Worm (Caenorhabditis elegans) whole organism, young adult: ENCODE data around the gene F49E11.2.

Experiments used
- C06A6.2 ChIP-seq: fragments of 200-800 bp; sonication (Bioruptor generic); conservative IDR thresholded peaks from 2 replicates; pipeline ENCODE4 v1.3.6; 2022; ENCODE audit warnings: missing genetic modification characterization, missing compliant biosample characterization
- F39B2.1 ChIP-seq: fragments of 200-800 bp; sonication (Bioruptor generic); IDR thresholded peaks from 2 replicates; pipeline ENCODE4 v1.3.6; 2022; ENCODE audit warnings: missing genetic modification reagents, missing genetic modification characterization, missing compliant biosample characterization
- F52B5.7 ChIP-seq: sonication (generic microtip); optimal IDR thresholded peaks from 2 replicates; lab custom pipeline; 2016; ENCODE audit warnings: mild to moderate bottlenecking, missing genetic modification characterization, missing compliant biosample characterization
- F57C9.4 ChIP-seq: sonication (generic microtip); optimal IDR thresholded peaks from 2 replicates; lab custom pipeline; 2017; ENCODE audit warnings: mild to moderate bottlenecking, missing genetic modification characterization, missing compliant biosample characterization
- K12H6.12 ChIP-seq: fragments of 200-800 bp; sonication (Bioruptor generic); optimal IDR thresholded peaks from 2 replicates; lab custom pipeline; 2018; ENCODE audit warnings: mild to moderate bottlenecking, missing genetic modification characterization, missing compliant biosample characterization
- T07F8.4 ChIP-seq: sonication (generic microtip); optimal IDR thresholded peaks from 2 replicates; lab custom pipeline; 2016; ENCODE audit warnings: mild to moderate bottlenecking, missing genetic modification characterization, moderate library complexity, missing compliant biosample characterization
- Y53F4B.3 ChIP-seq: fragments of 200-800 bp; sonication (Bioruptor generic); IDR thresholded peaks from 2 replicates; pipeline ENCODE4 v1.3.6; 2022; ENCODE audit warnings: missing genetic modification reagents, missing genetic modification characterization, missing compliant biosample characterization
- Y79H2A.3 ChIP-seq: fragments of 200-800 bp; sonication (Bioruptor generic); conservative IDR thresholded peaks from 2 replicates; pipeline ENCODE4 v1.3.6; 2022; ENCODE audit warnings: missing genetic modification reagents, missing genetic modification characterization, missing compliant biosample characterization
- ama-1 ChIP-seq, 3 experiments: fragments of 150-350 bp in 1 of 3; sonication (generic microtip) in 2 of 3; optimal IDR thresholded peaks; 2 replicates each; lab custom pipeline; 2014 to 2018; ENCODE audit warnings: missing biosample characterization in 2 of 3, missing genetic modification characterization in 2 of 3, missing genetic modification reagents in 2 of 3
- aptf-2 ChIP-seq: fragments of 200-800 bp; sonication (Bioruptor generic); conservative IDR thresholded peaks from 2 replicates; pipeline ENCODE4 v1.3.6; 2022; ENCODE audit warnings: missing genetic modification reagents, missing genetic modification characterization, missing compliant biosample characterization
- bed-2 ChIP-seq: fragments of 200-800 bp; sonication (Bioruptor generic); IDR thresholded peaks from 2 replicates; pipeline ENCODE4 v1.3.6; 2022; ENCODE audit warnings: missing genetic modification reagents, missing genetic modification characterization, missing compliant biosample characterization
- ceh-58 ChIP-seq: fragments of 200-800 bp; sonication (Bioruptor generic); IDR thresholded peaks from 2 replicates; pipeline ENCODE4 v1.3.6; 2022; ENCODE audit warnings: missing genetic modification characterization, missing compliant biosample characterization
- egl-18 ChIP-seq: fragments of 200-800 bp; sonication (Bioruptor generic); IDR thresholded peaks from 2 replicates; pipeline ENCODE4 v1.3.6; 2022; ENCODE audit warnings: missing genetic modification reagents, missing genetic modification characterization, missing compliant biosample characterization
- egrh-3 ChIP-seq: fragments of 200-800 bp; sonication (Bioruptor generic); IDR thresholded peaks from 2 replicates; pipeline ENCODE4 v1.3.6; 2022; ENCODE audit warnings: missing genetic modification reagents, missing genetic modification characterization, missing compliant biosample characterization
- ekl-4 ChIP-seq: fragments of 200-800 bp; sonication (Bioruptor generic); IDR thresholded peaks from 2 replicates; pipeline ENCODE4 v1.3.6; 2022; ENCODE audit warnings: missing genetic modification reagents, missing genetic modification characterization, missing compliant biosample characterization
- fkh-3 ChIP-seq: sonication (generic microtip); optimal IDR thresholded peaks from 2 replicates; lab custom pipeline; 2016; ENCODE audit warnings: mild to moderate bottlenecking, missing genetic modification characterization, missing compliant biosample characterization
- gei-17 ChIP-seq: fragments of 200-800 bp; sonication (Bioruptor generic); optimal IDR thresholded peaks from 2 replicates; lab custom pipeline; 2018; ENCODE audit warnings: mild to moderate bottlenecking, missing genetic modification characterization, missing compliant biosample characterization
- hmg-20 ChIP-seq: fragments of 200-800 bp; sonication (Bioruptor generic); IDR thresholded peaks from 2 replicates; pipeline ENCODE4 v1.3.6; 2022; ENCODE audit warnings: missing genetic modification reagents, missing genetic modification characterization, missing compliant biosample characterization
- hrde-1 ChIP-seq: sonication (generic microtip); optimal IDR thresholded peaks from 2 replicates; lab custom pipeline; 2016; ENCODE audit warnings: missing genetic modification characterization, mild to moderate bottlenecking, missing compliant biosample characterization, moderate library complexity, missing genotype, missing genetic modification reagents, borderline replicate concordance
- let-526 ChIP-seq: fragments of 200-800 bp; sonication (Bioruptor generic); IDR thresholded peaks from 2 replicates; pipeline ENCODE4 v1.3.6; 2022; ENCODE audit warnings: missing genetic modification reagents, missing genetic modification characterization, missing compliant biosample characterization
- lin-26 ChIP-seq: fragments of 200-800 bp; sonication (Bioruptor generic); IDR thresholded peaks from 2 replicates; pipeline ENCODE4 v1.3.6; 2022; ENCODE audit warnings: missing genetic modification reagents, missing genetic modification characterization, missing compliant biosample characterization
- lin-35 ChIP-seq, 3 experiments: fragments of 150-350 bp in 2 of 3; sonication (generic microtip) in 1 of 3; optimal IDR thresholded peaks; 2 replicates each; lab custom pipeline; 2014 to 2018; ENCODE audit warnings: missing biosample characterization in 3 of 3, missing genetic modification characterization in 3 of 3, missing genetic modification reagents in 3 of 3
- lsl-1 ChIP-seq: fragments of 200-800 bp; sonication (Bioruptor generic); optimal IDR thresholded peaks from 2 replicates; lab custom pipeline; 2018; ENCODE audit warnings: mild to moderate bottlenecking, missing genetic modification characterization, moderate library complexity, missing compliant biosample characterization
- madf-10 ChIP-seq: sonication (generic microtip); optimal IDR thresholded peaks from 2 replicates; lab custom pipeline; 2016; ENCODE audit warnings: mild to moderate bottlenecking, missing genetic modification characterization, missing compliant biosample characterization
- madf-3 ChIP-seq: fragments of 200-800 bp; sonication (Bioruptor generic); IDR thresholded peaks from 2 replicates; pipeline ENCODE4 v1.3.6; 2022; ENCODE audit warnings: missing genetic modification reagents, missing genetic modification characterization, missing compliant biosample characterization
- madf-6 ChIP-seq: fragments of 200-800 bp; sonication (Bioruptor generic); IDR thresholded peaks from 2 replicates; pipeline ENCODE4 v1.3.6; 2022; ENCODE audit warnings: missing genetic modification reagents, missing genetic modification characterization, missing compliant biosample characterization
- nfya-1 ChIP-seq: sonication (generic microtip); optimal IDR thresholded peaks from 2 replicates; lab custom pipeline; 2017; ENCODE audit warnings: antibody characterized with exemption, missing compliant biosample characterization, missing genetic modification characterization, borderline replicate concordance; ENCODE audit not compliant: insufficient read depth
- nfyb-1 ChIP-seq: fragments of 200-800 bp; sonication (Bioruptor generic); IDR thresholded peaks from 2 replicates; pipeline ENCODE4 v1.3.6; 2022; ENCODE audit warnings: missing genetic modification reagents, missing genetic modification characterization, missing compliant biosample characterization
- nhr-120 ChIP-seq: fragments of 200-800 bp; sonication (Bioruptor generic); IDR thresholded peaks from 2 replicates; pipeline ENCODE4 v1.3.6; 2022; ENCODE audit warnings: missing genetic modification characterization, missing compliant biosample characterization
- nhr-80 ChIP-seq: sonication (generic microtip); optimal IDR thresholded peaks from 2 replicates; lab custom pipeline; 2016; ENCODE audit warnings: missing genetic modification characterization, missing compliant biosample characterization
- nhr-90 ChIP-seq: sonication (generic microtip); optimal IDR thresholded peaks from 2 replicates; lab custom pipeline; 2016; ENCODE audit warnings: missing genotype, mild to moderate bottlenecking, missing genetic modification characterization, missing compliant biosample characterization
- pha-4 ChIP-seq: fragments of 150-350 bp; sonication (generic microtip); optimal IDR thresholded peaks from 2 replicates; lab custom pipeline; 2014; ENCODE audit warnings: missing biosample characterization, missing genetic modification reagents, missing genetic modification characterization
- rpc-1 ChIP-seq, 2 experiments: fragments of 150-350 bp in 1 of 2; sonication (generic microtip) in 1 of 2; optimal IDR thresholded peaks; 2 replicates each; lab custom pipeline; 2014 to 2018; ENCODE audit warnings: missing biosample characterization in 1 of 2, missing genetic modification characterization in 1 of 2, missing genetic modification reagents in 1 of 2, missing genotype in 1 of 2
- snpc-4 ChIP-seq, 5 experiments: fragments of 150-350 bp in 1 of 5; sonication (generic microtip) in 4 of 5; optimal IDR thresholded peaks; 2 replicates each; lab custom pipeline; 2014 to 2018; ENCODE audit warnings: missing genetic modification characterization in 5 of 5, missing biosample characterization in 3 of 5, antibody characterized with exemption in 2 of 5, mild to moderate bottlenecking in 2 of 5, missing compliant biosample characterization in 2 of 5, missing genotype in 2 of 5, moderate library complexity in 2 of 5, missing genetic modification reagents in 1 of 5
- unc-130 ChIP-seq: sonication (generic microtip); optimal IDR thresholded peaks from 2 replicates; lab custom pipeline; 2016; ENCODE audit warnings: missing genetic modification reagents, missing genetic modification characterization, missing compliant biosample characterization
- unc-62 ChIP-seq: fragments of 150-350 bp; optimal IDR thresholded peaks from 2 replicates; lab custom pipeline; 2014; ENCODE audit warnings: missing biosample characterization, missing genetic modification reagents, missing genetic modification characterization
- zfh-2 ChIP-seq: fragments of 200-800 bp; sonication (Bioruptor generic); conservative IDR thresholded peaks from 2 replicates; pipeline ENCODE4 v1.3.6; 2022; ENCODE audit warnings: missing genetic modification reagents, missing genetic modification characterization, missing compliant biosample characterization
- ztf-28 ChIP-seq: fragments of 200-800 bp; sonication (Bioruptor generic); IDR thresholded peaks from 2 replicates; pipeline ENCODE4 v1.3.6; 2022; ENCODE audit warnings: missing genetic modification reagents, missing genetic modification characterization, missing compliant biosample characterization

F49E11.2 gene

DNA sequence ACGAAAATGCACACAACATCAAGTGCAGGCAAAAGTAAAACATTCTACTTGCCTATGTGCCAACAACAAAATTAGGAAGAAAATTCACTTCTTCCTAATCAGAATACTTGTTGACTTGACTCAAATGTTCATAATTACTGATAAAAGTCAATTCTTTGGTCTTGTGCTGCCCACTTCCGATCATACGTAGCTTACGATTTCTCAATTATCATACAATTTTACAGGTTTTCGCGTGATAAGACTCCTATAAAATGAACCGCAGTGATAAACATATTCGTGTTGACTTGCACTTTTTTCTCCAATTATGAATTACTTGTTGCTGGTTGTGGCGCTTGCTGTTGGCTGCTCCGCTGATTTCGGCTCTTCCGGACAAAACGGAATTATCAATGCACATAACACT, 18.6 kb upstream of the F49E11.2 start, which contains the start of gene scl-2 (continued):
- TF ChIP-seq snpc-4 (GFP tag; optimal IDR thresholded peaks at IDR 0.05; lab: Kevin White, UChicago) (no peak), snpc-4 (tag; optimal IDR thresholded peaks at IDR 0.05; lab: Kevin White, UChicago) (no peak), Y53F4B.3 (GFP tag; lab: Robert Waterston, UW) (no peak)

DNA sequence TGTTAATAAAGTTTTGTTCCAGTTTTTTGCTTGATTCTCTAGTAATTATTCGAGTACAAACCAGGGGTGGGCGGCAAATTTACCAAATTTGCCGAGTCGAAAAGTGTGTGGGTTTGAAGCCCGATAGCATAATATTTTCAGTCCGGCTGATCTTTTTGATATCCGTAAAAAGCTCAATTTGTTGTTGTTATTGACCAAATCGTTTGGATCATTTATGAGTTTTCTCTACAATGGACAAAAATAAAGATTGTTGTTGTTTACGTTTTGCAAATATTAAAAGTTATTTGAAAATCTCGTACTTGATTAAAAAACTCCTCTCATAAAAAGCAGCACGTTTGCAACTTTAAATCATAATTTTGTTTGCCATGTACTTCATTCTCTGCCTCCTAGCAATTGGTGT, 17.2 kb upstream of the F49E11.2 start, which contains the start of gene scl-1:
TSS of gene scl-1 (plus strand) at position 301 of the 400 bp plus-strand sequence.
- TF ChIP-seq hrde-1: no peak
- no peak for TF ChIP-seq F39B2.1
- TF ChIP-seq, all 124 proteins: peak for 0

DNA sequence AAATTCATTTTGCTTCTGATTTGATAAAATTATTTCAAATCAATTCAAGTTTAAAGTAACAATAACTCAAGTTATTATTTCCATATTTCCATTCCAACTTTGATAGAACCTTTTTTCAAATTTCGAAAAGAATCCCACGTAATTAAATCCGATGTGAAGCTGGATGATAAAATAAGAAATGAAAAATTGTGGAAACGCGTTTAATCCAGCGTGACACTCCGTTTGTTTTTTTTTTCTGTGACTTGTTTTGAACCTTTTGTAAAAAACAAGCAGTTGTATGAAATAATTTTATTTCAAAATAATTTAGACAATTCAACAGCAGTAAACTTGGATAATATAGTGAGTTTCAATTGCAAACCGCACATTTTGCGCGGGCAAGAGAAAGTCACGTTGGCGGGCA, 13.8 kb upstream of the F49E11.2 start, which contains the start of gene F49E11.7:
TSS of gene F49E11.7 (plus strand) at position 301 of the 400 bp plus-strand sequence.
- TF ChIP-seq bed-2 (GFP tag; lab: Robert Waterston, UW) (no peak), fkh-3 (tag; lab: Kevin White, UChicago) (no peak), gei-17 (GFP tag; lab: Kevin White, UChicago) (no peak), K12H6.12 (tag; lab: Kevin White, UChicago) (no peak), ama-1 (optimal IDR thresholded peaks at IDR 0.05; lab: Kevin White, UChicago) (no peak), ama-1 (GFP tag; optimal IDR thresholded peaks at IDR 0.05; lab: Kevin White, UChicago) (no peak), lin-35 (GFP tag; optimal IDR thresholded peaks at IDR 0.05; lab: Kevin White, UChicago) (no peak), egl-18 (no peak), nfyb-1 (no peak), T07F8.4 (tag; lab: Kevin White, UChicago) (no peak), nhr-80 (tag; lab: Kevin White, UChicago) (no peak), lsl-1 (GFP tag; lab: Kevin White, UChicago) (no peak), Y79H2A.3 (no peak), nhr-120 (GFP tag; lab: Robert Waterston, UW) (no peak), unc-62 (GFP tag; lab: Kevin White, UChicago) (no peak), madf-3 (GFP tag; lab: Robert Waterston, UW) (no peak)

DNA sequence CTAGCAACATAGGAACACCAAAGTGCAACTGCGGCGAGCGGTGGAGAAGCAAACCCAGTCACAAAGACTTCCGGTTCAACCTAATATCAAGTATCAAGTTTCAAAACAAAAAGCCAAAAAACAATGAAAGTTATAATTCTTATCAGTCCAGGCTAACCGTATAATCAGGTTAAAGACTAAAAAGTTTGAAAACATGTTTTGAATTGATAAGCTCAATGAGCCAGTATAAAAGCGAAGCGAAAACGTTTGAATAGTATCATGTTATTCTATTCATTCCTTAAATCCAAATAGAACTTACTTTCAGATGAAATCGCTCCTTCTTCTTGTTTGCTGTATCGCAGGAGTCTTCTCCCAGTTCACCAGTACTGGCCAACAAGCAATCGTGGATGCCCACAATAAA, 12.3 kb upstream of the F49E11.2 start, which contains the start of gene scl-11:
TSS of gene scl-11 (plus strand) at position 301 of the 400 bp plus-strand sequence.
- TF ChIP-seq rpc-1 (optimal IDR thresholded peaks at IDR 0.05; lab: Kevin White, UChicago) (no peak), rpc-1 (tag; optimal IDR thresholded peaks at IDR 0.05; lab: Kevin White, UChicago) (no peak), C06A6.2 (GFP tag; lab: Robert Waterston, UW) (no peak), nfya-1 (no peak), zfh-2 (GFP tag; lab: Robert Waterston, UW) (no peak), madf-10 (tag; lab: Kevin White, UChicago) (no peak), ztf-28 (GFP tag; lab: Robert Waterston, UW) (no peak), hmg-20 (GFP tag; lab: Robert Waterston, UW) (no peak), F52B5.7 (tag; lab: Kevin White, UChicago) (no peak), egrh-3 (GFP tag; lab: Robert Waterston, UW) (no peak), lin-26 (GFP tag; lab: Robert Waterston, UW) (no peak), nhr-90 (no peak)
- TF ChIP-seq, all 124 proteins: peak for 0

DNA sequence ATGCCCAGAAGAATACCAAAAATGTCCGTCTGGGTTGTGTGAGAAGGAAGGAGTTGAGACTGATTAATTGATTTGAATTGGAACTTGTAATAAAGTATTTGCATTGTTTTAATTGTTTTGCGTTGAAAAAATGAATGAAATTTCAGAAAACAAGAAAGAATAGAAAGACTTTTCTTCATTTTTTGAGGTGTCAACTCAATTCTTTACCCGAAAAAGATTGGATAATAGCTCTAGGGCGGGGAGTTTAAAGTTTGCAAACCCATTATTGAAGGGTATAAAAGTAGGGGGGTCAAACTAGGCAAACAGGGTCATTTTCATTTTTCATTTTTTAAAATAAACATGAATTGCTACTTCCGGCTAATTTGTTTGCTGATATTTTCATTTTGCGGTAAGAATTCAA, 9.4 kb upstream of the F49E11.2 start, which contains the start of gene scl-10:
TSS of gene scl-10 (plus strand) at position 301 of the 400 bp plus-strand sequence.
- TF ChIP-seq aptf-2 (GFP tag; lab: Robert Waterston, UW) (no peak), let-526 (GFP tag; lab: Robert Waterston, UW) (no peak), unc-130 (GFP tag; lab: Kevin White, UChicago) (no peak), T07F8.4 (tag; lab: Kevin White, UChicago) (no peak), rpc-1 (optimal IDR thresholded peaks at IDR 0.05; lab: Kevin White, UChicago) (no peak), rpc-1 (tag; optimal IDR thresholded peaks at IDR 0.05; lab: Kevin White, UChicago) (no peak), Y79H2A.3 (no peak), pha-4 (tag; lab: Kevin White, UChicago) (no peak), ekl-4 (no peak), ceh-58 (GFP tag; lab: Robert Waterston, UW) (no peak), madf-6 (no peak), F57C9.4 (no peak)
- TF ChIP-seq, all 124 proteins: peak for 0
